Worm (Caenorhabditis elegans): ENCODE results near the gene F10G2.4.
"Not testable (repeated sequence)": the region's sequence is repeated elsewhere in the genome, so short reads cannot be mapped to it uniquely, and the experiment has no call there.

Gene F10G2.4

ce11 chrV:7339831-7340230 lies 12.8 kb downstream of the F10G2.4 start, which contains the start of gene srh-187:
Gene srh-187 (minus strand): TSS chrV:7339931.
- no peak for TF ChIP-seq unc-62 (GFP tag; optimal IDR thresholded peaks at IDR 0.05)

- no peak for TF ChIP-seq unc-62 (GFP tag; optimal IDR thresholded peaks at IDR 0.05)
Measured at ce11 chrV:7341942-7342341, 14.9 kb downstream of the F10G2.4 start, which contains the start of the genes nhr-263 and nhr-148. Gene nhr-263 (minus strand): TSS chrV:7342042. Gene nhr-148 (plus strand): TSS chrV:7342156.

DNA sequence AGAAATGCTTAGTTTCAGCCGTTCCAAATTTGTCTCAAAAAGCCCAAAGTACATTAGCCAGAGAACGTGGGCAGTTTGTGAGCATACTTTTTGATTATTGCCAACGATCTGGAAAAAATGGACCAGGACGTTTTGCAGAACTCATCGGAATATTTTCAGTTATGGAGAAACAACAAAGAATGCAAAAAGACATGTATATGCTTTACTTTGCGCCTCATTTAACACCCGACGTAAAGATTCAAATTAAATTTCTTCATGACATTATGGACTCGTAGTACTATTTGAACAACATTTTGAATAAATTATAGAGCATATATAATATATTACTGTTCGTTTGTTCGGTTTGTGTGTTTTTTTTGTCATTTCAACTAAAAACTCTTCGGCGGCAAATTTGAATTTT lies 16.5 kb downstream of the F10G2.4 start, which contains the start of gene srh-244:
TSS of gene srh-244 (plus strand) at position 301 of the 400 bp plus-strand sequence.
- no peak for TF ChIP-seq unc-62 (GFP tag; optimal IDR thresholded peaks at IDR 0.05)

ce11 chrV:7345494-7345893 lies 18.5 kb downstream of the F10G2.4 start, which contains the start of gene nhr-147:
Gene nhr-147 (plus strand): TSS chrV:7345794.
- TF ChIP-seq unc-62 (GFP tag; optimal IDR thresholded peaks at IDR 0.05), result not testable (repeated sequence)

ce11 chrV:7349541-7349940 lies 22.5 kb downstream of the F10G2.4 start, which contains the start of gene nhr-149:
Gene nhr-149 (minus strand): TSS chrV:7349641.
- no peak for TF ChIP-seq unc-62 (GFP tag; optimal IDR thresholded peaks at IDR 0.05)

DNA sequence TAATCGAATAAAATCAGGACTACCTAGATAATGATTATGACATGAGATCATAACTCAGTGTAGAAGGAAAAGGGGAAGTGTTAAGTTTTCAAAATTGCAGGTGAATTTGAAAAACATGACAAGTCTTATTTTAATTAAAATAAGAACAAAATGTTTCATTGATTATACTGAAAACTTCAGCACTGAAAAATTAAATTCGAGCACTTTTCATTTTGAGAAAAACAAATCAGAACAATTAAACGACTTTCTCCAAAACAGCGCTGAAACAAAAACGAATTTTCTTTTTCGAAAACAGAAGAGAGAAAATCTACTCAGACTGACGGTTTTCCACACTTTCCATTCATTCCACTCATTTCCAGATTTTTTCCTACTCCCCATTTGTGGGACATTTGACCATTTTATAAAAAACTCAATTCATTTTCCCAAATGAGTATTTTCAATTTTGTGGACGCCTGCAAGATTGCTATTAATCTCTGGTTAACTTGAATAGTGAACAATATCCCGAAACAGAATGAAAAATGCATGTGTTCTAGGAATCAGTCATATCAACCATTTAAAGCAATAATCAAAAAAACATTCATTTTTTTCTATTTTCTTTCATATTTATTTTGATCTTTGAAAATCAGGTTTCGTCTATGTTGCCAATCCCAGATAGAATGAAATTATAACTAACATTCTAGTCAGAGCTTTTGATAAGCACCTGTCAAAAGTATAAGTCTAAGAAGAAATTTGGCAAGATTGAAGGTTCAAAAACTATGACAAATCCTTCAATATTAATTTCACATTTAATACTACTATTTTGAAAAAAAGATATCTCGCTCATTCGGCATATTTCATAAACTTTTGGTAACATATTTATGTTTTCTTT lies 25.4 kb downstream of the F10G2.4 start, which contains the start of the genes srh-231 and srh-275:
TSS of gene srh-231 (minus strand) at position 51 of the 868 bp plus-strand sequence.
TSS of gene srh-275 (plus strand) at position 818 of the 868 bp plus-strand sequence.
- TF ChIP-seq unc-62 (GFP tag; optimal IDR thresholded peaks at IDR 0.05), result no peak

DNA sequence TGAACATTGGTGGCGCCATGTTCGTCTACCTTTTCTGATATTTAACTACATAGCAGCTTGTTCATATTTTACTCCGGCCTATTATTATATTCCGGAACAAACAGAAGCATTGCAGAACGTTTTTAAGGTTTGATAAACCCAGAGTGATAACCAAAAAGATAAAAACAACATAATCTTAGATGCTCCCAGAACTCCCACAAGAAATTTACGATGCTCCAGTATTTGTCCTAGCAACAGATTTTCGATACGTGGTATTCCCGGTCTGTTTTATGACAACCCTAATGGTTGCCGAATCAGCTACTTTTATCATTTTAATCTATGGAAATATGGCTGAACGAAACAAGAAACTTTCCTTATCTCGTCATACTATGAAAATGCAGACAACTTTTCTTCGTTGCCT lies 26.6 kb downstream of the F10G2.4 start:
- TF ChIP-seq unc-62 (GFP tag; optimal IDR thresholded peaks at IDR 0.05), result no peak

ce11 chrV:7355464-7355863 lies 28.4 kb downstream of the F10G2.4 start, which contains the start of gene tag-293:
Gene tag-293 (minus strand): TSS chrV:7355564.
- no peak for TF ChIP-seq unc-62 (GFP tag; optimal IDR thresholded peaks at IDR 0.05)

DNA sequence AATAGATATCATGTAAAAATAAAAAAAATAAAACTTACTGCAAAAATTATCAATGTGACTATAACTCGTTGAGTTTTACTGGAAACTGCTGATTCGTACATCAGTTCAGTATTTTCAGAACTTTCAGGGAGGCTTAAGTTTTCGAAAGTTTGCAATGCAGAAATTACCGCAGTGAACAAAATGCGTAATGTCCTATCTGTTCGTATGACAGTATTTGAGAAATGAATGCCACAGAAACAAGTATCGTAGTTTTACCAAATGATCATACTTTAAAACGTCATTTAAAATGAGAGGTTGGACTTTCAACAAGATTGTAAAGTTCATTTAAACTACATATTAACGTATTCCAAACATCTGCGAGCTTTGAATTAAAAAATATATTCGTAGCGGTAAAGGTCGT lies 29.7 kb downstream of the F10G2.4 start, which contains the start of gene C03G6.21:
TSS of gene C03G6.21 (minus strand) at position 101 of the 400 bp plus-strand sequence.
- no peak for TF ChIP-seq unc-62 (GFP tag; optimal IDR thresholded peaks at IDR 0.05)

- TF ChIP-seq unc-62 (GFP tag; optimal IDR thresholded peaks at IDR 0.05), result no peak
Measured at ce11 chrV:7357132-7357531, 30.1 kb downstream of the F10G2.4 start, which contains the start of gene C03G6.6. Gene C03G6.6 (plus strand): TSS chrV:7357432.

DNA sequence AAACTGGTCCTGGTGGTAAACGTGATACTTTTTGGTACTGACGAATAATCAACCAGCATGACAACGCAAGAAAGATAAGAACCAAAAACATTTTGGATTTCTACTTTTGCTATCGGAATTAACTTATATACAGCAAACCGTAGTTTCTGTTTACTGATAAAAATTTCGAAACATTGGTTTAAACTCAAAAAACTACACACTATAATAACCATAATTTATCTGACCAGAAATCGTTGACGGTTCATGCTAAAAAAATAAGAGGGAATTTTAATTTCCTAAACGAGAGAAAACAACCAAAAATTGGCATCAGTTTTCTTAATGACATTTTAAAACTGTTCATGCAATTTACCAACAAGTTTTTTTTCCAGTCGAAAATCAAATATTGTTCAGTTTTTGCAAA lies 34.6 kb downstream of the F10G2.4 start, which contains the start of gene cyp-35A1:
TSS of gene cyp-35A1 (minus strand) at position 101 of the 400 bp plus-strand sequence.
- no peak for TF ChIP-seq unc-62 (GFP tag; optimal IDR thresholded peaks at IDR 0.05)

DNA sequence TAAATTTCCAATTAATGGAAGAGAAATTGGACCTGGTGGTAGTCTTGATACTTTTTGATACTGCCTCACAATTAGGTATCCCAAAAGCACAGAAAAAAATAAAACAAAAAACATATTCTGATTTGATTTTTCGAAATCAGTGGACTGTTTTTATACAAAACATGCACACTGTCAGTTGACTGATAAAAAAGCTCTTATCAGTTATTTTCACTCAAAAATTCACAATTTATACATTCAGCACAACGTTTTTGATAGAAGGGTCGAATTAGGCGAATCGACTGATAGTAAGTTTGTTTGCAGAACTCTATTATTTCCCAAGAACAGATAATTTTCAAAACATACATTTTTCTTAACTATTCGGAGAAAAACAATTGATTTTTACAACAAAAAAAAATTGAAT lies 37.0 kb downstream of the F10G2.4 start, which contains the start of gene cyp-35A2:
TSS of gene cyp-35A2 (minus strand) at position 124 of the 400 bp plus-strand sequence.
- no peak for TF ChIP-seq unc-62 (GFP tag; optimal IDR thresholded peaks at IDR 0.05)

- TF ChIP-seq unc-62 (GFP tag; optimal IDR thresholded peaks at IDR 0.05), result no peak
Measured at ce11 chrV:7364951-7365350, 37.9 kb downstream of the F10G2.4 start, which contains the start of gene exc-13. Gene exc-13 (plus strand): TSS chrV:7365251.

DNA sequence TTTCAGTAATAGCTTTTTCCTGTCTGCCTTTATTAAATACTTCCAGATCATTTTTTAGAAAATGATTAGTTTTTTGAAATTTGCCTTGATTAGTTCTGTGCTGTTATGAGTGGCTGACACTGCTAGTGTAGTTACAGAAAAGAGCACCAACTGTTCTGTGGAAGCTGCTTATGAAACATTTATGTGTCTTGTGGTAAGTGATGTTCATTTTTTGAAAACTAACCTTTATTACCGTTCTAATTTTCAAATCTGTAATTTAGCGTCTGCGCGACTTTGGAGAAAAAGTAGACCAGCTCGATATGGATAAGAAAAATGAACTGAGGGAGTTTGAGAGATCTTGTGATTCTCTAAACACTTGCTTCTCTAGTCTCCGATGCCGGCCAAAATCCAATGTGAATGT lies 42.5 kb downstream of the F10G2.4 start, which contains the start of gene srj-14:
TSS of gene srj-14 (plus strand) at position 131 of the 400 bp plus-strand sequence.
- TF ChIP-seq unc-62 (GFP tag; optimal IDR thresholded peaks at IDR 0.05), result no peak

- TF ChIP-seq unc-62 (GFP tag; optimal IDR thresholded peaks at IDR 0.05), result no peak
Measured at ce11 chrV:7374090-7374489, 47.1 kb downstream of the F10G2.4 start, which contains the start of gene srx-56. Gene srx-56 (plus strand): TSS chrV:7374390.

Measured in whole organism, dauer.